Worm (Caenorhabditis elegans) whole organism, mixed stage, embryonic: ENCODE measurements around the gene npr-15.
A peak's percentile ranks its signal among the peaks of the same experiment; 100 is the strongest.

ENCODE experiments used
- bed-3 ChIP-seq: fragments of 200-800 bp; sonication (Bioruptor generic); optimal IDR thresholded peaks from 3 replicates; lab custom pipeline; 2018; ENCODE audit warnings: mild to moderate bottlenecking, missing genetic modification characterization, moderate library complexity, missing compliant biosample characterization
- ceh-39 ChIP-seq: fragments of 150-350 bp; optimal IDR thresholded peaks from 2 replicates; lab custom pipeline; 2014; ENCODE audit warnings: missing biosample characterization, missing genetic modification characterization
- ceh-83 ChIP-seq: fragments of 200-800 bp; sonication (Bioruptor generic); optimal IDR thresholded peaks from 2 replicates; lab custom pipeline; 2018; ENCODE audit warnings: mild to moderate bottlenecking, missing genetic modification characterization, missing compliant biosample characterization
- ces-1 ChIP-seq: fragments of 150-350 bp; optimal IDR thresholded peaks from 2 replicates; lab custom pipeline; 2014; ENCODE audit warnings: missing biosample characterization, missing genetic modification reagents, missing genetic modification characterization
- ham-2 ChIP-seq: fragments of 200-800 bp; sonication (Bioruptor generic); optimal IDR thresholded peaks from 2 replicates; lab custom pipeline; 2018; ENCODE audit warnings: mild to moderate bottlenecking, missing genetic modification characterization, missing compliant biosample characterization
- hlh-1 ChIP-seq: fragments of 150-350 bp; optimal IDR thresholded peaks from 2 replicates; lab custom pipeline; 2014; ENCODE audit warnings: missing biosample characterization, missing genetic modification reagents, missing genetic modification characterization
- mep-1 ChIP-seq: fragments of 150-350 bp; optimal IDR thresholded peaks from 2 replicates; lab custom pipeline; 2017; ENCODE audit warnings: missing biosample characterization, missing genetic modification reagents, missing genetic modification characterization, inconsistent platforms
- nhr-12 ChIP-seq: fragments of 150-350 bp; optimal IDR thresholded peaks from 2 replicates; lab custom pipeline; 2014; ENCODE audit warnings: missing biosample characterization, missing genetic modification characterization
- nhr-2 ChIP-seq: fragments of 150-350 bp; optimal IDR thresholded peaks from 2 replicates; lab custom pipeline; 2014; ENCODE audit warnings: missing biosample characterization, missing genetic modification characterization
- nhr-237 ChIP-seq: fragments of 150-350 bp; optimal IDR thresholded peaks from 2 replicates; lab custom pipeline; 2014; ENCODE audit warnings: missing biosample characterization, missing genetic modification characterization
- pha-4 ChIP-seq: fragments of 150-350 bp; optimal IDR thresholded peaks from 2 replicates; lab custom pipeline; 2018; ENCODE audit warnings: missing biosample characterization, missing genetic modification reagents, missing genetic modification characterization
- snpc-4 ChIP-seq: fragments of 150-350 bp; optimal IDR thresholded peaks from 2 replicates; lab custom pipeline; 2014; ENCODE audit warnings: missing biosample characterization, missing genetic modification characterization
- tbx-8 ChIP-seq: fragments of 200-800 bp; sonication (Bioruptor generic); optimal IDR thresholded peaks from 2 replicates; lab custom pipeline; 2018; ENCODE audit warnings: mild to moderate bottlenecking, missing genetic modification characterization, moderate library complexity, missing compliant biosample characterization
- unc-39 ChIP-seq: fragments of 150-350 bp; optimal IDR thresholded peaks from 2 replicates; lab custom pipeline; 2014; ENCODE audit warnings: missing biosample characterization, missing genetic modification characterization
- zip-8 ChIP-seq: fragments of 150-350 bp; optimal IDR thresholded peaks from 2 replicates; lab custom pipeline; 2014; ENCODE audit warnings: missing biosample characterization, missing genetic modification characterization

The npr-15 gene

DNA sequence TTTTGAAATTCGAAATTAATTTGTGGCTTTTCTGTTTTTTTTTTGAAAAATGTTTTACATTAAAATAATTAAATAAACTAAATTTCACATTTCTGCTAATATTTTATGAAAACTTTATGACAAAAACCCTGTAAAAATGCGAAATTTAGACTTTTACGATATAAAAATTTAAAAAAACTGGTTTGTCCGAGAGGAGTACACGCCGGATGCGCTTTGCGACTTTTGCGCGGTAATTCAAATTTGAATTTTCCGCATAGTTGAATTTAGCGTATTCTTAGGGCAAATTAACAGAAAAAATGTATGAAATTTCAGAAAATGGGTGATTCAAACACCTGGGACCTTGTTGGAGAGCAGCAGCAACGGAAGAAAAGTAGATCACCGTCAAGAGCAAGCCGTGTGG lies 50.4 kb downstream of the npr-15 start, which contains the start of gene unc-93:
TSS of gene unc-93 (plus strand) at position 301 of the 400 bp plus-strand sequence.
- no peak for TF ChIP-seq nhr-2 (tag; lab: Kevin White, UChicago)
- no peak for TF ChIP-seq ham-2 (GFP tag; lab: Kevin White, UChicago)
- TF ChIP-seq ceh-83 (GFP tag; lab: Kevin White, UChicago), result no peak

- TF ChIP-seq ces-1 (GFP tag; lab: Kevin White, UChicago) (no peak), hlh-1 (tag; lab: Kevin White, UChicago) (peak; percentile 90)
- TF ChIP-seq, all 35 proteins: peak for 1
Measured at ce11 chrIII:3643602-3644001, 50.9 kb downstream of the npr-15 start.

ce11 chrIII:3637251-3637989 lies 57.1 kb downstream of the npr-15 start:
- no peak for TF ChIP-seq ham-2 (GFP tag; lab: Kevin White, UChicago)
- no peak for TF ChIP-seq tbx-8
- TF ChIP-seq nhr-12, result no peak
- TF ChIP-seq nhr-237 (tag; lab: Kevin White, UChicago), result peak; percentile 7

DNA sequence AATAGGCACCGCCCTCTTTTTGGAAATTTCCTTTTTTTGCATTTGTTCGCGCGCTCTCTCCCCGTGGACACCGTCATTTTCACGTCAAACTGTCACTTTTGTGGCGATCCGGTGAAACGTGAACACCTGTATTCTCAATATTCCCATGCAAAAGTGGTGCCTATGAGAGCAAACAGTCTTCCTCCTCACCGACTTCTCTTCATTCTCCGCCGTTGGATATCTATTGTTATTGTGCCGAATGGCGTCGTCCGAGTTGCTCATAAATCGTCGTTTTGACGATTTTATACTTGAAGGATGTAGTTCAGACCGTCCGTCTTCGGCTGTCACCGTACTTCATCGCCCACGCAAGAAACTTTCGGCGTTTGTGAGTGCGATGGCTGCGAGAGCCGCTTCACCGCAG lies 58.6 kb downstream of the npr-15 start, which contains the start of gene rilp-1:
TSS of gene rilp-1 (plus strand) at position 301 of the 400 bp plus-strand sequence.
- no peak for TF ChIP-seq pha-4 (tag; lab: Kevin White, UChicago)
- TF ChIP-seq nhr-12, result no peak
- no peak for TF ChIP-seq mep-1 (tag; lab: Kevin White, UChicago)
- TF ChIP-seq ceh-39, result no peak
- no peak for TF ChIP-seq ces-1 (GFP tag; lab: Kevin White, UChicago)
- no peak for TF ChIP-seq unc-39
- no peak for TF ChIP-seq zip-8 (tag; lab: Kevin White, UChicago)
- no peak for TF ChIP-seq ceh-83 (GFP tag; lab: Kevin White, UChicago)
- no peak for TF ChIP-seq bed-3 (GFP tag; lab: Kevin White, UChicago)
- no peak for TF ChIP-seq snpc-4 (tag; lab: Kevin White, UChicago)

DNA sequence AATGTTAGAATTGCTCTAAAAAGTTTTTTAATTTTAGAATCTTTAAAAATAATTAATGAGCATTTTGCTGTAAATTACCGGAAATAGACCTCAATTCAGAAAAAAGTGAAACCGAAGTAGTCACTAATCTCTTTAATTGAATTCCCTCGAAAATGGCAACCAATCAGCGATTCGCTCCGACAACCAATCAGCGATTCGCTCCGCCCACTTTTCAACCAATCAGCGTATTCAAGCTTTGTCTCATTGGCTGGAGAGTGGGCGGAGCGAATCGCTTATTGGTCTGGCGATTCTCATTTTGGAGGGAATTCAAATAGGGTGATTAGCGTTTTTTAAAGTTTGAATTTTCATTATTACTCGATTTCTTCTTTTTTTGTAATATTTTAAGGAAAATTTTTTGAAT lies 59.6 kb downstream of the npr-15 start:
- no peak for TF ChIP-seq ham-2 (GFP tag; lab: Kevin White, UChicago)

DNA sequence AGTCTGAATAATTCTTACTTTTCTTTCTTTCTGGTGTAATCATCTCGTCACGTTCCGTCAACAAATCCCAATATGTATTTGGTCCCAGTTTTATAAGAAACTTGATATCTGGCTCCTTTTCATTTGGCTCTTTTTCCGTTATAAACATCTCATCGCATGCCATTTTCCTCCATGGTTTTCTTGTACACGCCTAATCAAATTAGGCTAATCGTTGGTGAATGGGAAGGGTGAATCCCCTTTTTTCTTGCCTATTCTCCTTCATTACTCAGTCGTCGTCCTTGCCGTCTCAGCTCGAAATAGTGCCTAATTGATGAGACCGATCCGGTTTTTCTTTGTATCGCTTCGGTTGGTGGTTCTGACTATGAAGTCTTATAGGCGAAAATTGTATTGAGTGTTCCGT lies 60.3 kb downstream of the npr-15 start:
- TF ChIP-seq ces-1 (GFP tag; lab: Kevin White, UChicago) (peak; percentile 66), zip-8 (tag; lab: Kevin White, UChicago) (no peak)
- TF ChIP-seq, all 35 proteins: peak for 1
